Worm (Caenorhabditis elegans) whole organism, late embryonic: ENCODE results near the gene W04D2.4.

ENCODE experiments used
- F13H6.1 ChIP-seq: sonication (generic microtip); optimal IDR thresholded peaks from 2 replicates; lab custom pipeline; 2016; ENCODE audit warnings: missing genetic modification characterization, missing compliant biosample characterization
- ceh-19 ChIP-seq: fragments of 200-800 bp; sonication (Bioruptor generic); optimal IDR thresholded peaks from 2 replicates; lab custom pipeline; 2018; ENCODE audit warnings: mild to moderate bottlenecking, missing genetic modification characterization, missing compliant biosample characterization
- ceh-2 ChIP-seq: sonication (generic microtip); optimal IDR thresholded peaks from 2 replicates; lab custom pipeline; 2016; ENCODE audit warnings: missing genotype, missing genetic modification characterization, missing compliant biosample characterization
- ceh-22 ChIP-seq: sonication (generic microtip); optimal IDR thresholded peaks from 2 replicates; lab custom pipeline; 2017; ENCODE audit warnings: missing biosample characterization, missing genetic modification characterization
- ceh-24 ChIP-seq: sonication (generic microtip); optimal IDR thresholded peaks from 2 replicates; lab custom pipeline; 2016; ENCODE audit warnings: mild to moderate bottlenecking, missing genetic modification characterization, missing compliant biosample characterization
- ceh-6 ChIP-seq: fragments of 200-800 bp; sonication (Bioruptor generic); optimal IDR thresholded peaks from 2 replicates; lab custom pipeline; 2018; ENCODE audit warnings: mild to moderate bottlenecking, missing genetic modification characterization, missing compliant biosample characterization
- che-1 ChIP-seq: sonication (generic microtip); optimal IDR thresholded peaks from 2 replicates; lab custom pipeline; 2016; ENCODE audit warnings: mild to moderate bottlenecking, missing genetic modification characterization, missing compliant biosample characterization
- elt-2 ChIP-seq: sonication (generic microtip); optimal IDR thresholded peaks from 2 replicates; lab custom pipeline; 2016; ENCODE audit warnings: missing genetic modification reagents, missing genetic modification characterization, missing compliant biosample characterization
- mec-3 ChIP-seq: sonication (generic microtip); optimal IDR thresholded peaks from 2 replicates; lab custom pipeline; 2016; ENCODE audit warnings: borderline replicate concordance, missing genetic modification characterization, missing compliant biosample characterization
- pha-2 ChIP-seq: sonication (generic microtip); optimal IDR thresholded peaks from 2 replicates; lab custom pipeline; 2017; ENCODE audit warnings: mild to moderate bottlenecking, missing genetic modification characterization, missing compliant biosample characterization

DNA sequence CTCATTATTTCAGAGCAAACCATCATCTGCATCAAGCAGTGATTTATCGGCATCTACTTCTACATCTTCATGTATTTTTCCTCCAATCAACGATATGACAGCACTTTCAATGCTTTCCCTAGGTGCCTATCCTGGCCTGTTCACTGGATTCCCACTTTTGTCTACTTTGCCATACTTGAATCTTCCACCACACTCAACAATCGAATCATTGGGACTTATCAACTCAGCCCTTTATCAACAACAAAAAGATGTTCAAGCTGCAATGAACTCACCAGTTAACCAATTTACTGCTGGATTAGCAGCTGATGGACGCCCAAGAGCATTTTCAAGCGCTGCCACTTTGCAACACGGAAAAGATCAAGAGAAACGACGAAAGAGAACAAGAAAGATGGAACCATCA, 43.7 kb upstream of the W04D2.4 start:
- TF ChIP-seq che-1 (tag; lab: Kevin White, UChicago): no peak
- no peak for TF ChIP-seq ceh-24 (tag; lab: Kevin White, UChicago)
- TF ChIP-seq ceh-2 (tag; lab: Kevin White, UChicago): no peak
- no peak for TF ChIP-seq ceh-19 (GFP tag; lab: Kevin White, UChicago)
- TF ChIP-seq ceh-6: no peak
- no peak for TF ChIP-seq F13H6.1 (tag; lab: Kevin White, UChicago)
- TF ChIP-seq elt-2 (tag; lab: Kevin White, UChicago): no peak
- no peak for TF ChIP-seq pha-2 (tag; lab: Kevin White, UChicago)
- TF ChIP-seq mec-3 (tag; lab: Kevin White, UChicago): no peak
- TF ChIP-seq ceh-22 (tag; lab: Kevin White, UChicago): no peak
